Fruit fly (Drosophila melanogaster): ENCODE results near the gene Cht5.

Gene Cht5

dm6 chr3R:13767239-13767638 lies at the start of gene Cht5:
TSS of gene Cht5 (plus strand) at chr3R:13767549.
- TF ChIP-seq CG10631 (GFP tag; optimal IDR thresholded peaks at IDR 0.05) (no peak), dsx (GFP tag; optimal IDR thresholded peaks at IDR 0.05; ENCODE audit: poor library complexity, severe bottlenecking) (peak; percentile 8), svp (GFP tag) (no peak), CG9139 (GFP tag; optimal IDR thresholded peaks at IDR 0.05) (no peak), Eip93F (GFP tag; optimal IDR thresholded peaks at IDR 0.05) (no peak), CG6808 (GFP tag; optimal IDR thresholded peaks at IDR 0.05) (peak; percentile 16), dac (GFP tag; optimal IDR thresholded peaks at IDR 0.05) (no peak), Sox15 (GFP tag; optimal IDR thresholded peaks at IDR 0.05) (no peak), Hr39 (GFP tag; optimal IDR thresholded peaks at IDR 0.05) (no peak), Eip75B (GFP tag; optimal IDR thresholded peaks at IDR 0.05) (peak; percentile 0), ss (GFP tag; optimal IDR thresholded peaks at IDR 0.05) (peak in 1 of 2 experiments; percentile 36), fd59A (GFP tag; optimal IDR thresholded peaks at IDR 0.05) (no peak), CG7368 (GFP tag; optimal IDR thresholded peaks at IDR 0.05) (no peak), Ets96B (tag; optimal IDR thresholded peaks at IDR 0.05) (no peak), Gug (GFP tag; IDR thresholded peaks at IDR 0.05) (no peak), Hr38 (GFP tag; optimal IDR thresholded peaks at IDR 0.05) (no peak), CG11294 (GFP tag; IDR thresholded peaks at IDR 0.05) (no peak), acj6 (GFP tag; optimal IDR thresholded peaks at IDR 0.05) (no peak), Blimp-1 (GFP tag; optimal IDR thresholded peaks at IDR 0.05) (no peak), Eip78C (GFP tag) (peak; percentile 58), achi (GFP tag; optimal IDR thresholded peaks at IDR 0.05) (no peak), eg (GFP tag; IDR thresholded peaks at IDR 0.05) (0 out of 3 replicates have a peak, but pooled peaks have one; percentile 10), Sox14 (GFP tag; optimal IDR thresholded peaks at IDR 0.05) (peak; percentile 72), CG1621 (tag; optimal IDR thresholded peaks at IDR 0.05) (peak; percentile 75), Met (GFP tag; optimal IDR thresholded peaks at IDR 0.05) (no peak), Lpt (GFP tag; optimal IDR thresholded peaks at IDR 0.05) (no peak)

- TF ChIP-seq topi (GFP tag; optimal IDR thresholded peaks at IDR 0.05) = no peak
- no peak for TF ChIP-seq Sox15 (GFP tag; optimal IDR thresholded peaks at IDR 0.05)
- TF ChIP-seq CG34406 (GFP tag; optimal IDR thresholded peaks at IDR 0.05) = no peak
- TF ChIP-seq Smox (GFP tag; optimal IDR thresholded peaks at IDR 0.05) = no peak
- no peak for TF ChIP-seq CG8119 (GFP tag; IDR thresholded peaks at IDR 0.05)
- TF ChIP-seq CG32006 (GFP tag; optimal IDR thresholded peaks at IDR 0.05) = no peak
Measured at dm6 chr3R:13718076-13718475, 49.3 kb upstream of the Cht5 start, which contains the start of gene Ubc87F. TSS of gene Ubc87F (minus strand) at chr3R:13718176.

- peak; percentile 44 for TF ChIP-seq Eip78C (GFP tag)
- no peak for TF ChIP-seq eg (GFP tag; IDR thresholded peaks at IDR 0.05)
- TF ChIP-seq ss (GFP tag; optimal IDR thresholded peaks at IDR 0.05) = peak in 1 of 2 experiments; percentile 12
Measured at dm6 chr3R:13719053-13719452, 48.3 kb upstream of the Cht5 start.

- TF ChIP-seq CG6854 (GFP tag; optimal IDR thresholded peaks at IDR 0.05) (no peak), spab (GFP tag; optimal IDR thresholded peaks at IDR 0.05) (no peak)
Measured at dm6 chr3R:13720798-13721197, 46.6 kb upstream of the Cht5 start.

dm6 chr3R:13721998-13722397 lies 45.4 kb upstream of the Cht5 start:
- TF ChIP-seq CG34406 (GFP tag; optimal IDR thresholded peaks at IDR 0.05) (no peak), CG6854 (GFP tag; optimal IDR thresholded peaks at IDR 0.05) (no peak), svp (GFP tag) (no peak), CG10631 (GFP tag; optimal IDR thresholded peaks at IDR 0.05) (no peak), salr (GFP tag; optimal IDR thresholded peaks at IDR 0.05) (no peak), spab (GFP tag; optimal IDR thresholded peaks at IDR 0.05) (no peak), fkh (GFP tag; optimal IDR thresholded peaks at IDR 0.05) (no peak), dsx (GFP tag; optimal IDR thresholded peaks at IDR 0.05; ENCODE audit: poor library complexity, severe bottlenecking) (no peak), CG6792 (GFP tag; optimal IDR thresholded peaks at IDR 0.05) (no peak)

All from whole organism, prepupa.